Fruit fly (Drosophila melanogaster) whole organism, embryonic: ENCODE measurements around the gene CG9586.

Experiments
- Aef1 ChIP-seq: fragments of 200-800 bp; sonication (Bioruptor generic); IDR thresholded peaks from 3 replicates; pipeline ENCODE4 v1.3.6; 2022; ENCODE audit warnings: missing biosample characterization, missing genetic modification characterization
- Atf3 ChIP-seq: fragments of 200-800 bp; sonication (Bioruptor generic); optimal IDR thresholded peaks from 3 replicates; lab custom pipeline; 2016; ENCODE audit warnings: missing biosample characterization, missing genetic modification characterization
- CG10267 ChIP-seq: fragments of 200-800 bp; sonication (Bioruptor generic); optimal IDR thresholded peaks from 2 replicates; lab custom pipeline; 2018; ENCODE audit warnings: missing biosample characterization, mild to moderate bottlenecking, missing genetic modification characterization, moderate library complexity
- CG12769 ChIP-seq: fragments of 200-800 bp; sonication (Bioruptor generic); optimal IDR thresholded peaks from 2 replicates; lab custom pipeline; 2019; ENCODE audit warnings: missing biosample characterization, mild to moderate bottlenecking, missing genetic modification characterization, moderate library complexity
- CG15073 ChIP-seq: fragments of 200-800 bp; sonication (Bioruptor generic); optimal IDR thresholded peaks from 2 replicates; lab custom pipeline; 2016; ENCODE audit warnings: missing biosample characterization, missing genetic modification characterization
- CG1603 ChIP-seq: fragments of 200-800 bp; sonication (Bioruptor generic); optimal IDR thresholded peaks from 2 replicates; lab custom pipeline; 2019; ENCODE audit warnings: missing biosample characterization, mild to moderate bottlenecking, missing genetic modification characterization, moderate library complexity
- CG17829 ChIP-seq: fragments of 200-800 bp; optimal IDR thresholded peaks from 2 replicates; lab custom pipeline; 2019; ENCODE audit warnings: missing biosample characterization, mild to moderate bottlenecking, missing genetic modification characterization, moderate library complexity
- CG18764 ChIP-seq: fragments of 200-800 bp; sonication (Bioruptor generic); optimal IDR thresholded peaks from 3 replicates; lab custom pipeline; 2016; ENCODE audit warnings: missing biosample characterization, missing genetic modification characterization
- CG2202 ChIP-seq: fragments of 200-800 bp; sonication (Bioruptor generic); optimal IDR thresholded peaks from 2 replicates; lab custom pipeline; 2018; ENCODE audit warnings: missing biosample characterization, mild to moderate bottlenecking, missing genetic modification characterization
- CG31388 ChIP-seq: fragments of 200-800 bp; sonication (Bioruptor generic); optimal IDR thresholded peaks from 2 replicates; lab custom pipeline; 2016; ENCODE audit warnings: missing biosample characterization, missing genetic modification characterization
- CG3163 ChIP-seq: fragments of 200-800 bp; sonication (Bioruptor generic); optimal IDR thresholded peaks from 3 replicates; lab custom pipeline; 2016; ENCODE audit warnings: missing biosample characterization, missing genetic modification characterization
- CG33557 ChIP-seq: fragments of 200-800 bp; sonication (Bioruptor generic); optimal IDR thresholded peaks from 2 replicates; lab custom pipeline; 2019; ENCODE audit warnings: missing biosample characterization, mild to moderate bottlenecking, missing genetic modification characterization, moderate library complexity
- CG34224 ChIP-seq: fragments of 200-800 bp; sonication (Bioruptor generic); IDR thresholded peaks from 3 replicates; pipeline ENCODE4 v1.3.6; 2022; ENCODE audit warnings: missing biosample characterization, missing genetic modification characterization; ENCODE audit not compliant: partially characterized antibody
- CG3838 ChIP-seq: fragments of 200-800 bp; sonication (Bioruptor generic); optimal IDR thresholded peaks from 3 replicates; lab custom pipeline; 2016; ENCODE audit warnings: missing biosample characterization, missing genetic modification characterization
- CG6254 ChIP-seq: fragments of 200-800 bp; sonication (Bioruptor generic); optimal IDR thresholded peaks from 3 replicates; lab custom pipeline; 2017; ENCODE audit warnings: mild to moderate bottlenecking, missing biosample characterization, missing genetic modification reagents, missing genetic modification characterization
- CG6272 ChIP-seq: fragments of 200-800 bp; sonication (Bioruptor generic); IDR thresholded peaks from 2 replicates; pipeline ENCODE4 v1.3.6; 2022; ENCODE audit warnings: missing biosample characterization, missing genetic modification characterization
- CG6654 ChIP-seq: fragments of 200-800 bp; sonication (Bioruptor generic); optimal IDR thresholded peaks from 2 replicates; lab custom pipeline; 2017; ENCODE audit warnings: missing biosample characterization, mild to moderate bottlenecking, missing genetic modification characterization
- CG6689 ChIP-seq: fragments of 200-800 bp; sonication (Bioruptor generic); IDR thresholded peaks from 2 replicates; pipeline ENCODE4 v1.3.6; 2022; ENCODE audit warnings: missing biosample characterization, missing genetic modification characterization
- CG6813 ChIP-seq: fragments of 200-800 bp; sonication (Bioruptor generic); optimal IDR thresholded peaks from 2 replicates; lab custom pipeline; 2017; ENCODE audit warnings: missing biosample characterization, missing genetic modification characterization, mild to moderate bottlenecking, moderate library complexity, missing genetic modification reagents
- CG7745 ChIP-seq: fragments of 200-800 bp; sonication (Bioruptor generic); optimal IDR thresholded peaks from 2 replicates; lab custom pipeline; 2018; ENCODE audit warnings: missing biosample characterization, mild to moderate bottlenecking, missing genetic modification characterization, moderate library complexity
- CG8388 ChIP-seq: fragments of 200-800 bp; sonication (Bioruptor generic); optimal IDR thresholded peaks from 2 replicates; lab custom pipeline; 2019; ENCODE audit warnings: missing biosample characterization, mild to moderate bottlenecking, missing genetic modification characterization, moderate library complexity
- CG8478 ChIP-seq: fragments of >200 bp; optimal IDR thresholded peaks from 2 replicates; lab custom pipeline; 2018
- E2f2 ChIP-seq: fragments of 200-800 bp; sonication (Bioruptor generic); IDR thresholded peaks from 2 replicates; pipeline ENCODE4 v1.3.6; 2022; ENCODE audit warnings: missing biosample characterization, missing genetic modification characterization
- H2.0 ChIP-seq: fragments of 200-800 bp; sonication (Bioruptor generic); IDR thresholded peaks from 2 replicates; pipeline ENCODE4 v1.3.6; 2022; ENCODE audit warnings: missing biosample characterization, missing genetic modification characterization
- HLH3B ChIP-seq: fragments of 200-800 bp; sonication (Bioruptor generic); IDR thresholded peaks from 2 replicates; pipeline ENCODE4 v1.3.6; 2022; ENCODE audit warnings: missing biosample characterization, missing genetic modification characterization
- Hr39 ChIP-seq: fragments of >200 bp; optimal IDR thresholded peaks from 2 replicates; lab custom pipeline; 2017
- Jarid2 ChIP-seq: fragments of 200-800 bp; sonication (Bioruptor generic); optimal IDR thresholded peaks from 3 replicates; lab custom pipeline; 2017; ENCODE audit warnings: mild to moderate bottlenecking, missing biosample characterization, missing genetic modification reagents, missing genetic modification characterization
- Lim3 ChIP-seq: fragments of 200-800 bp; sonication (Bioruptor generic); IDR thresholded peaks from 2 replicates; pipeline ENCODE4 v1.3.6; 2022; ENCODE audit warnings: missing biosample characterization, missing genetic modification characterization
- Med ChIP-seq: fragments of 200-800 bp; sonication (Bioruptor generic); peaks from one replicate; lab custom pipeline; 2016; ENCODE audit warnings: missing biosample characterization, missing genetic modification characterization, mild to moderate bottlenecking, inconsistent platforms, moderate library complexity
- Nf-YC ChIP-seq: fragments of 200-800 bp; optimal IDR thresholded peaks from 3 replicates; lab custom pipeline; 2019; ENCODE audit warnings: missing biosample characterization, mild to moderate bottlenecking, missing genetic modification characterization, moderate library complexity
- Ravus ChIP-seq: fragments of 200-800 bp; sonication (Bioruptor generic); IDR thresholded peaks from 2 replicates; pipeline ENCODE4 v1.3.6; 2022; ENCODE audit warnings: missing biosample characterization, missing genetic modification characterization
- Six4 ChIP-seq: fragments of 200-800 bp; sonication (Bioruptor generic); optimal IDR thresholded peaks from 2 replicates; lab custom pipeline; 2016; ENCODE audit warnings: missing biosample characterization, missing genetic modification characterization
- Tbp ChIP-seq: fragments of >200 bp; optimal IDR thresholded peaks from 2 replicates; lab custom pipeline; 2018; ENCODE audit warnings: missing biosample characterization, missing genetic modification characterization
- cato ChIP-seq: fragments of 200-800 bp; sonication (Bioruptor generic); optimal IDR thresholded peaks from 2 replicates; lab custom pipeline; 2016; ENCODE audit warnings: missing biosample characterization, missing genetic modification characterization, borderline replicate concordance
- crc ChIP-seq: fragments of 200-800 bp; sonication (Bioruptor generic); optimal IDR thresholded peaks from 2 replicates; lab custom pipeline; 2016; ENCODE audit warnings: missing biosample characterization, missing genetic modification characterization
- disco-r ChIP-seq: fragments of 200-800 bp; sonication (Bioruptor generic); optimal IDR thresholded peaks from 2 replicates; lab custom pipeline; 2016; ENCODE audit warnings: missing biosample characterization, missing genetic modification characterization
- emc ChIP-seq: fragments of 200-800 bp; sonication (Bioruptor generic); optimal IDR thresholded peaks from 2 replicates; lab custom pipeline; 2016; ENCODE audit warnings: missing biosample characterization, missing genetic modification characterization
- exex ChIP-seq: fragments of 200-800 bp; sonication (Bioruptor generic); optimal IDR thresholded peaks from 4 replicates; lab custom pipeline; 2018; ENCODE audit warnings: missing biosample characterization, mild to moderate bottlenecking, missing genetic modification characterization, moderate library complexity
- fd96Cb ChIP-seq: fragments of 200-800 bp; sonication (Bioruptor generic); optimal IDR thresholded peaks from 2 replicates; lab custom pipeline; 2018; ENCODE audit warnings: missing biosample characterization, mild to moderate bottlenecking, missing genetic modification characterization, moderate library complexity
- fru ChIP-seq: fragments of >200 bp; optimal IDR thresholded peaks from 2 replicates; lab custom pipeline; 2017
- hbn ChIP-seq: fragments of 200-800 bp; sonication (Bioruptor generic); IDR thresholded peaks from 2 replicates; pipeline ENCODE4 v1.3.6; 2022; ENCODE audit warnings: missing biosample characterization, missing genetic modification characterization; ENCODE audit not compliant: partially characterized antibody
- lola ChIP-seq, 3 experiments: fragments of >200 bp in 2 of 3; fragments of 200-800 bp in 1 of 3; sonication (Bioruptor generic) in 1 of 3; optimal IDR thresholded peaks; 2 replicates each; lab custom pipeline; 2017 to 2019; ENCODE audit warnings: missing biosample characterization in 3 of 3, missing genetic modification characterization in 3 of 3, mild to moderate bottlenecking in 1 of 3, moderate library complexity in 1 of 3
- nerfin-1 ChIP-seq: fragments of 200-800 bp; sonication (Bioruptor generic); optimal IDR thresholded peaks from 3 replicates; lab custom pipeline; 2019; ENCODE audit warnings: missing biosample characterization, mild to moderate bottlenecking, missing genetic modification characterization, moderate library complexity
- org-1 ChIP-seq: fragments of 200-800 bp; sonication (Bioruptor generic); optimal IDR thresholded peaks from 2 replicates; lab custom pipeline; 2017; ENCODE audit warnings: missing biosample characterization, missing genetic modification characterization
- pho ChIP-seq: fragments of 200-800 bp; sonication (Bioruptor generic); optimal IDR thresholded peaks from 2 replicates; lab custom pipeline; 2016; ENCODE audit warnings: missing biosample characterization, missing genetic modification characterization
- rib ChIP-seq: fragments of 200-800 bp; sonication (Bioruptor generic); IDR thresholded peaks from 2 replicates; pipeline ENCODE4 v1.3.6; 2022; ENCODE audit warnings: missing biosample characterization, missing genetic modification characterization
- ro ChIP-seq: fragments of 200-800 bp; sonication (Bioruptor generic); IDR thresholded peaks from 2 replicates; pipeline ENCODE4 v1.3.6; 2022; ENCODE audit warnings: missing biosample characterization, missing genetic modification characterization
- row ChIP-seq: fragments of 200-800 bp; sonication (Bioruptor generic); IDR thresholded peaks from 3 replicates; pipeline ENCODE4 v1.3.6; 2022; ENCODE audit warnings: missing biosample characterization, missing genetic modification characterization
- tap ChIP-seq: fragments of 200-800 bp; optimal IDR thresholded peaks from 3 replicates; lab custom pipeline; 2019; ENCODE audit warnings: missing biosample characterization, mild to moderate bottlenecking, missing genetic modification characterization, moderate library complexity
- trh ChIP-seq: fragments of 200-800 bp; sonication (Bioruptor generic); optimal IDR thresholded peaks from 2 replicates; lab custom pipeline; 2016; ENCODE audit warnings: missing biosample characterization, missing genetic modification characterization
- vfl ChIP-seq: fragments of 200-800 bp; sonication (Bioruptor generic); optimal IDR thresholded peaks from 2 replicates; lab custom pipeline; 2016; ENCODE audit warnings: missing biosample characterization, missing genetic modification characterization
- yki ChIP-seq: fragments of >200 bp; optimal IDR thresholded peaks from 3 replicates; lab custom pipeline; 2018
- zen2 ChIP-seq: fragments of 200-800 bp; sonication (Bioruptor generic); IDR thresholded peaks from 3 replicates; pipeline ENCODE4 v1.3.6; 2022; ENCODE audit warnings: missing biosample characterization, missing genetic modification characterization; ENCODE audit not compliant: partially characterized antibody

The CG9586 gene

DNA sequence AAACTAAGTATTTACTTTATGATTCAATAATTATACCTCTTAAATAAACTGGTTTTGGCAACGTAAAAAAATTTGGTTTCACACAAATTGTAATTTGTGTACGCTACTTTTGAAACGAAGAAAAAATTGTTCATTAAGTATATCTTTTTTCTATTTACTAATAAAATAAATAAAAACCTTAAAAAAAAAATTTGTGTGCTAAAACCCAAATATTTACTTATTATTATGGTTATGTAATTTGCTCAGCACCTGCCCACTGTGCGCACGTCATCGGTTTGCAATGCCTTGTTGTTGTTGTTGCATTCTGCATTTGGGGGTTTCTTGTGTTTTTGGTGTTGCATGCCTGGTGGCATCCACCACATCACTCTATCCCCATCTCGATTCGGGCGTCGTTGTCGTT lies 40.8 kb upstream of the CG9586 start (continued):
- TF ChIP-seq vfl, result no peak
- no peak for TF ChIP-seq ro
- no peak for TF ChIP-seq zen2 (GFP tag; lab: Robert Waterston, UW)
- peak; percentile 30; the same call in 2 of the 3 replicates for TF ChIP-seq row
- TF ChIP-seq Six4 (GFP tag; lab: Kevin White, UChicago), result peak; percentile 23
- no peak for TF ChIP-seq Nf-YC
- no peak for TF ChIP-seq CG7745 (tag; lab: Kevin White, UChicago)
- TF ChIP-seq CG6254 (GFP tag; lab: Kevin White, UChicago), result peak; percentile 46
- no peak for TF ChIP-seq disco-r (GFP tag; lab: Kevin White, UChicago)
- TF ChIP-seq Atf3 (GFP tag; lab: Kevin White, UChicago), result no peak
- no peak for TF ChIP-seq crc (GFP tag; lab: Kevin White, UChicago)
- no peak for TF ChIP-seq Ravus (GFP tag; lab: Robert Waterston, UW)
- no peak for TF ChIP-seq pho (GFP tag; lab: Kevin White, UChicago)
- TF ChIP-seq Hr39 (lab: Kevin White, UChicago), result no peak
- TF ChIP-seq CG1603 (tag; lab: Kevin White, UChicago), result no peak
- no peak for TF ChIP-seq H2.0
- TF ChIP-seq lola (GFP tag; optimal IDR thresholded peaks at IDR 0.05; lab: Kevin White, UChicago), result peak in 1 of 3 experiments; percentile 54
- TF ChIP-seq CG8478 (lab: Kevin White, UChicago), result no peak
- TF ChIP-seq cato (GFP tag; lab: Kevin White, UChicago), result no peak
- no peak for TF ChIP-seq Jarid2 (GFP tag; lab: Kevin White, UChicago)
- peak; percentile 59; the same call in 1 of the 2 replicates for TF ChIP-seq HLH3B (GFP tag; lab: Robert Waterston, UW)
- TF ChIP-seq emc (GFP tag; lab: Kevin White, UChicago), result no peak
- peak; percentile 34 for TF ChIP-seq nerfin-1 (tag; lab: Kevin White, UChicago)
- TF ChIP-seq exex (tag; lab: Kevin White, UChicago), result no peak
- 0 out of 2 replicates have a peak, but pooled peaks have one; percentile 6 for TF ChIP-seq CG6689 (GFP tag; lab: Robert Waterston, UW)
- no peak for TF ChIP-seq fru
- TF ChIP-seq CG33557 (GFP tag; lab: Kevin White, UChicago), result no peak
- no peak for TF ChIP-seq CG15073
- TF ChIP-seq CG17829 (tag; lab: Kevin White, UChicago), result peak; percentile 29
- peak; percentile 12 for TF ChIP-seq Med (GFP tag; lab: Kevin White, UChicago)
- TF ChIP-seq rib (GFP tag; lab: Robert Waterston, UW), result no peak
- no peak for TF ChIP-seq CG34224 (GFP tag; lab: Robert Waterston, UW)
- no peak for TF ChIP-seq Aef1
- no peak for TF ChIP-seq CG6272 (GFP tag; lab: Robert Waterston, UW)
- no peak for TF ChIP-seq yki (lab: Kevin White, UChicago)
- TF ChIP-seq hbn (GFP tag; lab: Robert Waterston, UW), result no peak
- peak; percentile 4 for TF ChIP-seq CG2202 (tag; lab: Kevin White, UChicago)
- no peak for TF ChIP-seq CG12769 (tag; lab: Kevin White, UChicago)
- no peak for TF ChIP-seq Lim3 (GFP tag; lab: Robert Waterston, UW)
- no peak for TF ChIP-seq CG6813
- no peak for TF ChIP-seq trh (GFP tag; lab: Kevin White, UChicago)
- no peak for TF ChIP-seq tap (tag; lab: Kevin White, UChicago)
- peak; percentile 28; the same call in 1 of the 2 replicates for TF ChIP-seq E2f2
- peak; percentile 15 for TF ChIP-seq org-1
- no peak for TF ChIP-seq CG3838 (GFP tag; lab: Kevin White, UChicago)
- TF ChIP-seq Tbp, result no peak
- no peak for TF ChIP-seq CG31388 (GFP tag; lab: Kevin White, UChicago)
- peak; percentile 54 for TF ChIP-seq fd96Cb (tag; lab: Kevin White, UChicago)
- no peak for TF ChIP-seq CG3163
- peak; percentile 8 for TF ChIP-seq CG18764 (GFP tag; lab: Kevin White, UChicago)
- TF ChIP-seq CG8388 (GFP tag; lab: Kevin White, UChicago), result peak; percentile 71
- peak; percentile 32 for TF ChIP-seq CG10267
- no peak for TF ChIP-seq CG6654 (GFP tag; lab: Kevin White, UChicago)
